Worm (Caenorhabditis elegans) whole organism, L4 larva: Measurements from ENCODE around the gene fbxa-43.

Experiments used
- F49E8.2 ChIP-seq: sonication (generic microtip); optimal IDR thresholded peaks from 2 replicates; lab custom pipeline; 2016; ENCODE audit warnings: missing compliant biosample characterization, mild to moderate bottlenecking, missing genetic modification characterization, borderline replicate concordance
- arid-1 ChIP-seq: fragments of 200-800 bp; sonication (Bioruptor generic); conservative IDR thresholded peaks from 2 replicates; pipeline ENCODE4 v1.3.6; 2022; ENCODE audit warnings: missing genetic modification reagents, missing genetic modification characterization, missing compliant biosample characterization
- ceh-82 ChIP-seq: sonication (generic microtip); optimal IDR thresholded peaks from 2 replicates; lab custom pipeline; 2017; ENCODE audit warnings: missing biosample characterization, missing genetic modification characterization
- hlh-30 ChIP-seq: sonication (generic microtip); optimal IDR thresholded peaks from 2 replicates; lab custom pipeline; 2017; ENCODE audit warnings: antibody characterized with exemption, mild to moderate bottlenecking, missing genetic modification characterization, missing compliant biosample characterization; ENCODE audit not compliant: insufficient read depth
- lin-15B ChIP-seq: fragments of 150-350 bp; sonication (generic microtip); optimal IDR thresholded peaks from 3 replicates; lab custom pipeline; 2014; ENCODE audit warnings: missing biosample characterization, missing genetic modification characterization
- lir-3 ChIP-seq: sonication (generic microtip); optimal IDR thresholded peaks from 2 replicates; lab custom pipeline; 2016; ENCODE audit warnings: mild to moderate bottlenecking, missing genetic modification characterization, missing compliant biosample characterization
- mdl-1 ChIP-seq, 2 experiments: fragments of 150-350 bp in 1 of 2; sonication (generic microtip) in 1 of 2; optimal IDR thresholded peaks; 2 replicates each; lab custom pipeline; 2014 to 2017; ENCODE audit warnings: missing biosample characterization in 2 of 2, missing genetic modification characterization in 2 of 2
- mep-1 ChIP-seq: fragments of 150-350 bp; sonication (generic microtip); optimal IDR thresholded peaks from 3 replicates; lab custom pipeline; 2014; ENCODE audit warnings: missing biosample characterization, missing genetic modification characterization
- nhr-76 ChIP-seq: fragments of 150-350 bp; optimal IDR thresholded peaks from 2 replicates; lab custom pipeline; 2014; ENCODE audit warnings: missing biosample characterization, missing genetic modification characterization
- saeg-2 ChIP-seq: fragments of 200-800 bp; sonication (Bioruptor generic); IDR thresholded peaks from 2 replicates; pipeline ENCODE4 v1.3.6; 2022; ENCODE audit warnings: missing genetic modification reagents, missing genetic modification characterization, missing compliant biosample characterization
- skn-1 ChIP-seq: fragments of 150-350 bp; optimal IDR thresholded peaks from 2 replicates; lab custom pipeline; 2014; ENCODE audit warnings: missing biosample characterization, missing genetic modification characterization
- tag-97 ChIP-seq: fragments of 200-800 bp; sonication (Bioruptor generic); IDR thresholded peaks from 2 replicates; pipeline ENCODE4 v1.3.6; 2022; ENCODE audit warnings: missing genetic modification characterization, missing compliant biosample characterization
- unc-62 ChIP-seq, 3 experiments: fragments of 150-350 bp in 1 of 3; sonication (generic microtip); optimal IDR thresholded peaks in 2 of 3; peaks in 1 of 3; 1 replicate in 1 of 3; 2 replicates in 2 of 3; lab custom pipeline; 2014 to 2017; ENCODE audit warnings: missing biosample characterization in 3 of 3, missing genetic modification characterization in 3 of 3, missing genetic modification reagents in 3 of 3, missing genotype in 1 of 3

DNA sequence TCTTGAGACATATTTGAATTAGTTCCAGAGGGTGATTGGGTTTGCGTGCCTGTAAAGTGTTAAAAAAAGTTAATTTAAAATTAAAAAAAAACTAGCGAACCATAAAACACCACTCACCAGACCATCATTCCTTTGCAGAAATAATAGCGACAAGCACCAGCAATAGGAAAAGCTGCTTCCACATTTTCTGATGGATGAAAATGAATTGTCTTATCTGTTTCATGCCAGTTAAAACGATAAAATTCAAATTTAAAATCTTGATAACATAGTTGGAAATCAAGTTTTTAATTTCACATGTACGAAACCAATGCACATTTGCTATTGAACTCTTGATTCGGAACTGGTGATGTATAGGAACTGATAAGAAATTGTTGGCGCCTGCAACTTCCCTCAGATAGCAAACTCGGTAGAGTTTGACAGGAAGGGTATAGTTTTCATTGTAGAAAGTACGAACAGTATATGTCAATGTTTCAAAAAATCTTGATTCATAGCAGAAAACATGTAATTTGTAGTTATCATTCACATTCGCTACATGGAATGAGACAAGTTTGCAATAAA lies 19.1 kb downstream of the fbxa-43 start, which contains the start of gene C39B5.10:
- no peak for TF ChIP-seq saeg-2 (GFP tag; lab: Robert Waterston, UW)
- TF ChIP-seq skn-1 (tag; lab: Kevin White, UChicago): no peak
- TF ChIP-seq lir-3 (tag; lab: Kevin White, UChicago): no peak
- no peak for TF ChIP-seq arid-1
- TF ChIP-seq F49E8.2: no peak
- no peak for TF ChIP-seq ceh-82 (tag; lab: Kevin White, UChicago)
- no peak for TF ChIP-seq tag-97 (GFP tag; lab: Robert Waterston, UW)
- no peak for TF ChIP-seq lin-15B
- TF ChIP-seq nhr-76 (tag; lab: Kevin White, UChicago): no peak
- TF ChIP-seq mdl-1 (tag; optimal IDR thresholded peaks at IDR 0.05; lab: Kevin White, UChicago): no peak
- TF ChIP-seq unc-62 (GFP tag; optimal IDR thresholded peaks at IDR 0.05 in 1 of 2; lab: Kevin White, UChicago): peak in 1 of 2 experiments; percentile 66
- TF ChIP-seq unc-62 (tag; optimal IDR thresholded peaks at IDR 0.05; lab: Kevin White, UChicago): no peak
- TF ChIP-seq hlh-30 (tag; lab: Kevin White, UChicago): no peak
- no peak for TF ChIP-seq mep-1 (tag; lab: Kevin White, UChicago)
